Worm (Caenorhabditis elegans): ENCODE results near the gene F25F2.1.

Gene F25F2.1

DNA sequence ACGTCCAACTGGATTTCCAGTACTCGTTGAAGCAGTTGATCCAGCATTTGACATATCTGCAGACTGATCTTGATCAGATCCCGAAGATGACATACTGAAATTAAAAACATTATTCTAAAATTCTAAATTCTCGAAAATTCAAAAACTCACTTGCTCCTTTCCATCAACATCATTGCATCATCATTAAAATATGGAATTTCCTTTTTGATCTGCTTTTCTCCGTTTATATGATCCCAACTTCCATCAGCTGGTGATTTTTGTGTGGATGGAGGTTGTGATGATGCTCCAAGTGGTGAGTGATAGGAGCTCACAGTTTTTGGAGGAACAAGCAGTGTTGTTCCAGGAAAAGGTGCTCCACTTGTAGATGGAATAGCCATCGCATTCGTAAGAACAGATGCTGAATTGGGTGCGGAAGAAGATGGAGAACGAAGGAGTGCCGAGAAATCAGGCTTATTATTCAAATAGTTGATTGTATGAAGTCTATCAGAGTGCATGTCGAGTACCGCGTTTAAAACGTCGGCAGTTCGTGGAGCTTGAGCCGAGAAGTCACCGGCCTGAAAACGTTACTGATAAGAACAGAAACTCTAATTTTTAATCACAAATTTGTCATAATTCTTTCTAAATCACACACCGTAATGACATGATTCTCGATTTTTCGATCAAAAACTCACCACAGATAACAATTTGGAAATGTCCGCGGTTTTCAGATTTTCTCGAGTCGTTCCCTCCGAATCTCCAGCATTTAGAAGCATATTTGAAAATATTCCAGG is 15.5 kb upstream of the F25F2.1 start:
- no peak for TF ChIP-seq ztf-23 (GFP tag; IDR thresholded peaks at IDR 0.05)
- TF ChIP-seq med-1 (GFP tag; optimal IDR thresholded peaks at IDR 0.05; ENCODE audit: insufficient read depth), result no peak

DNA sequence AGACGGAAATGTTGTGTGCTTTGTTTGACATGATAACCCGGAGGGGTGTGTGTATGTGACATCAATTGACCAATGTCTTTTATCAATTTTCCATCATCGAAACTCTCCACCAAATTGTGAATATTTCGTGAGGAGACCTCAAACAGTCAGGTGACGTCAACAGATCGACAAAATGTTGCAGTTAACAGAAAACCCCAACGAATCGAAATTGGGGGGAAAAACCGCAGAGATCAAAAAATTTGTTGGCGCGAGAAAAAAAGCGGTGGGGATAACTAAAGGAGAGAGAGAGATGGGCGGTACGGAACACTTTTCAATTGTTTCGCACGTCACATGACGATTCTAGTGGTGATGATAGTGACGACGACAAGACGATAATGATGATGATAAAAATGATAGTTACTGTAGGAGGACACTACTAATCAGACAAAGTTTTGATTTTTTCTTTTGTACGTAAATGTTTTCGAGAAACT is 14.1 kb upstream of the F25F2.1 start:
- TF ChIP-seq flt-1 (GFP tag; IDR thresholded peaks at IDR 0.05), result no peak
- no peak for TF ChIP-seq T22C8.4 (GFP tag; IDR thresholded peaks at IDR 0.05)
- no peak for TF ChIP-seq ztf-23 (GFP tag; IDR thresholded peaks at IDR 0.05)

DNA sequence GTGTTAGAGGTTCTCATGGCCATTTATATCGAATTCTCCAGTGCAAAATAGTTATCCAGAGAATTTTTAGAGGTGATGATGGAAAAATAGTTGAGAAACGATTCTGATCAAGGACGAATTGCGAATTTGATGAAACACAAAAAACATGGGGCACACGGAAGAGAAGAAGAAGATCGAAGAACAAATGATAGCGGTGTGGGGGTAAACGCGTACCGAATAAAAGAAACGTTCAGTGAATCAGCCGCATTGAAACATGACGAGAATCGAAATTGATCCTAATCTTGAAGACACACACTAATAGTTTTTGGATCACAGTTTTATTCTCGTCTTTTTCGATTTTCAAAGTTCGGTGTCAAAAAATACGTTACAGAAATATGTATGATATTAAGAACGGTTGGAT is 13.4 kb upstream of the F25F2.1 start:
- TF ChIP-seq ztf-29 (GFP tag; IDR thresholded peaks at IDR 0.05) (no peak), ztf-23 (GFP tag; IDR thresholded peaks at IDR 0.05) (no peak), cog-1 (tag; optimal IDR thresholded peaks at IDR 0.05) (no peak), T22C8.4 (GFP tag; IDR thresholded peaks at IDR 0.05) (no peak)

- TF ChIP-seq cog-1 (tag; optimal IDR thresholded peaks at IDR 0.05) (no peak), flt-1 (GFP tag; IDR thresholded peaks at IDR 0.05) (no peak), ref-1 (GFP tag; conservative IDR thresholded peaks at IDR 0.05) (no peak), klf-2 (GFP tag; conservative IDR thresholded peaks at IDR 0.05) (no peak), ztf-29 (GFP tag; IDR thresholded peaks at IDR 0.05) (no peak), T22C8.4 (GFP tag; IDR thresholded peaks at IDR 0.05) (no peak), med-1 (GFP tag; optimal IDR thresholded peaks at IDR 0.05; ENCODE audit: insufficient read depth) (no peak), ztf-23 (GFP tag; IDR thresholded peaks at IDR 0.05) (no peak), tab-1 (GFP tag; IDR thresholded peaks at IDR 0.05) (no peak)
Observed at ce11 chrIII:4495685-4496084, 13.0 kb upstream of the F25F2.1 start.

DNA sequence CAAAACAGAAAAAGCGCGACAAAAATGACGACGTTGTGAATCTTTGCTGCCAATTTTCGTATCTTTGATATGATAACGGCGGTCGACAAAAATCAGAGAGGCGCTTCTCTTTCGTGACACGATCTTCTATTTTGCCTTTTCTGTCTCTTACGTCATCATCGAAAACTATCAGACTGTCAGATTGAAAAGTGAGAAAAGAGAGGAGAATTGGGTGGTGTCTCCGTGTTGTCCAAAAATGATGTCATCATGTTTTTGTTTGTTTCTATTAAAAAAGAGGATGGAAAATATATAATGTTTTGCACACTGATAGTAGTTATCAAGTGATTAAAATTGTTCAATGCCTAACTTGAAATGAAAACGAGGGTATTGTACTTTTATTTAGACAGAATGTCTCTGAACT is 12.6 kb upstream of the F25F2.1 start:
- no peak for TF ChIP-seq ref-1 (GFP tag; conservative IDR thresholded peaks at IDR 0.05)
- TF ChIP-seq ztf-23 (GFP tag; IDR thresholded peaks at IDR 0.05), result no peak
- TF ChIP-seq med-1 (GFP tag; optimal IDR thresholded peaks at IDR 0.05; ENCODE audit: insufficient read depth), result no peak
- no peak for TF ChIP-seq klf-2 (GFP tag; conservative IDR thresholded peaks at IDR 0.05)
- TF ChIP-seq T22C8.4 (GFP tag; IDR thresholded peaks at IDR 0.05), result no peak
- no peak for TF ChIP-seq flt-1 (GFP tag; IDR thresholded peaks at IDR 0.05)
- no peak for TF ChIP-seq tab-1 (GFP tag; IDR thresholded peaks at IDR 0.05)
- TF ChIP-seq ztf-29 (GFP tag; IDR thresholded peaks at IDR 0.05), result no peak

ce11 chrIII:4498938-4499337 is 9.7 kb upstream of the F25F2.1 start, which contains the start of the genes C07G2.5 and atf-7:
TSS of gene C07G2.5 (minus strand) at chrIII:4499038.
TSS of gene atf-7 (minus strand) at chrIII:4499045.
- TF ChIP-seq ref-1 (GFP tag; conservative IDR thresholded peaks at IDR 0.05), result no peak
- TF ChIP-seq ztf-23 (GFP tag; IDR thresholded peaks at IDR 0.05), result no peak
- no peak for TF ChIP-seq tab-1 (GFP tag; IDR thresholded peaks at IDR 0.05)
- TF ChIP-seq ztf-29 (GFP tag; IDR thresholded peaks at IDR 0.05), result no peak
- no peak for TF ChIP-seq klf-2 (GFP tag; conservative IDR thresholded peaks at IDR 0.05)
- TF ChIP-seq med-1 (GFP tag; optimal IDR thresholded peaks at IDR 0.05; ENCODE audit: insufficient read depth), result no peak
- no peak for TF ChIP-seq cog-1 (tag; optimal IDR thresholded peaks at IDR 0.05)
- TF ChIP-seq T22C8.4 (GFP tag; IDR thresholded peaks at IDR 0.05), result no peak

ce11 chrIII:4502559-4503240 is 6.0 kb upstream of the F25F2.1 start:
- TF ChIP-seq med-1 (GFP tag; optimal IDR thresholded peaks at IDR 0.05; ENCODE audit: insufficient read depth), result no peak
- peak; percentile 28 for TF ChIP-seq cog-1 (tag; optimal IDR thresholded peaks at IDR 0.05)
- TF ChIP-seq klf-2 (GFP tag; conservative IDR thresholded peaks at IDR 0.05), result no peak
- no peak for TF ChIP-seq T22C8.4 (GFP tag; IDR thresholded peaks at IDR 0.05)
- peak; percentile 20; the same call in 1 of the 2 replicates for TF ChIP-seq ztf-29 (GFP tag; IDR thresholded peaks at IDR 0.05)
- TF ChIP-seq tab-1 (GFP tag; IDR thresholded peaks at IDR 0.05), result no peak
- TF ChIP-seq flt-1 (GFP tag; IDR thresholded peaks at IDR 0.05), result peak; percentile 60
- no peak for TF ChIP-seq ref-1 (GFP tag; conservative IDR thresholded peaks at IDR 0.05)
- no peak for TF ChIP-seq ztf-23 (GFP tag; IDR thresholded peaks at IDR 0.05)

ce11 chrIII:4504358-4504757 is 4.3 kb upstream of the F25F2.1 start:
- TF ChIP-seq ztf-23 (GFP tag; IDR thresholded peaks at IDR 0.05) (no peak), T22C8.4 (GFP tag; IDR thresholded peaks at IDR 0.05) (no peak), tab-1 (GFP tag; IDR thresholded peaks at IDR 0.05) (no peak), med-1 (GFP tag; optimal IDR thresholded peaks at IDR 0.05; ENCODE audit: insufficient read depth) (no peak), flt-1 (GFP tag; IDR thresholded peaks at IDR 0.05) (no peak), ref-1 (GFP tag; conservative IDR thresholded peaks at IDR 0.05) (no peak), cog-1 (tag; optimal IDR thresholded peaks at IDR 0.05) (no peak), klf-2 (GFP tag; conservative IDR thresholded peaks at IDR 0.05) (no peak), ztf-29 (GFP tag; IDR thresholded peaks at IDR 0.05) (no peak)

DNA sequence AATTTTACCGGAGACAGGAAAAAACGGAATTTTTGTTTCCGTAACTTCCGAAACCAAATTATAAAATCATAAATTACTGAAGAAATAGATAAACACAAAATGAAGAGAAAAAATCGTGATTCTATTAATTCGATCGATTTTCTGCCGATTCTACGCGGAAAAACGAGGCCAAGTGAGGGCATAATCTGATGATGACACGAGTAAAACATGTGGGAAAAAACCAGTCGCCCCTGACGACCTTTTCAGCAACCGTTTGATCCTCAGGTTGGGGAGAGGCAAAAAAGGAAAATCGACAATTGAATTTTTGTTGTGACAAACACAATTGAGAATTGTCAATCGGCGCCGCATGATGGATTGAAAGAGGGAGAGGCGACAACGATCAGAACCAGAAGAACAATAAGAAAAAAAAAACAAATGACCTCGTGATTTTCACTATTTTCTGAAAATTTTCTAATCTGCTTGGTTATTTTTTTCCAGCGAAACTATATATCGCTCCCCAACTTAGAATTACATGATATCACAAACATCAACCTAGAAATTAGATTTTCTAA is 3.6 kb upstream of the F25F2.1 start:
- no peak for TF ChIP-seq ztf-29 (GFP tag; IDR thresholded peaks at IDR 0.05)
- TF ChIP-seq ztf-23 (GFP tag; IDR thresholded peaks at IDR 0.05), result no peak
- no peak for TF ChIP-seq klf-2 (GFP tag; conservative IDR thresholded peaks at IDR 0.05)
- no peak for TF ChIP-seq cog-1 (tag; optimal IDR thresholded peaks at IDR 0.05)
- TF ChIP-seq flt-1 (GFP tag; IDR thresholded peaks at IDR 0.05), result no peak
- no peak for TF ChIP-seq ref-1 (GFP tag; conservative IDR thresholded peaks at IDR 0.05)

- no peak for TF ChIP-seq flt-1 (GFP tag; IDR thresholded peaks at IDR 0.05)
- TF ChIP-seq ztf-23 (GFP tag; IDR thresholded peaks at IDR 0.05), result no peak
- TF ChIP-seq T22C8.4 (GFP tag; IDR thresholded peaks at IDR 0.05), result no peak
- no peak for TF ChIP-seq tab-1 (GFP tag; IDR thresholded peaks at IDR 0.05)
- TF ChIP-seq klf-2 (GFP tag; conservative IDR thresholded peaks at IDR 0.05), result no peak
- TF ChIP-seq ref-1 (GFP tag; conservative IDR thresholded peaks at IDR 0.05), result no peak
- no peak for TF ChIP-seq cog-1 (tag; optimal IDR thresholded peaks at IDR 0.05)
- no peak for TF ChIP-seq med-1 (GFP tag; optimal IDR thresholded peaks at IDR 0.05; ENCODE audit: insufficient read depth)
- no peak for TF ChIP-seq ztf-29 (GFP tag; IDR thresholded peaks at IDR 0.05)
Observed at ce11 chrIII:4505726-4506125, 2.9 kb upstream of the F25F2.1 start.

Data from whole organism, midembryonic.